Fruit fly (Drosophila melanogaster) whole organism, prepupa: ENCODE measurements around the gene fwd.

Experiments used
- Smox ChIP-seq: fragments of 200-800 bp; sonication (Bioruptor generic); optimal IDR thresholded peaks from 3 replicates; lab custom pipeline; 2016; ENCODE audit warnings: missing biosample characterization, missing genetic modification characterization
- fkh ChIP-seq: fragments of 200-800 bp; sonication (Bioruptor generic); optimal IDR thresholded peaks from 3 replicates; lab custom pipeline; 2017; ENCODE audit warnings: missing biosample characterization, mild to moderate bottlenecking, missing genetic modification characterization, moderate library complexity

DNA sequence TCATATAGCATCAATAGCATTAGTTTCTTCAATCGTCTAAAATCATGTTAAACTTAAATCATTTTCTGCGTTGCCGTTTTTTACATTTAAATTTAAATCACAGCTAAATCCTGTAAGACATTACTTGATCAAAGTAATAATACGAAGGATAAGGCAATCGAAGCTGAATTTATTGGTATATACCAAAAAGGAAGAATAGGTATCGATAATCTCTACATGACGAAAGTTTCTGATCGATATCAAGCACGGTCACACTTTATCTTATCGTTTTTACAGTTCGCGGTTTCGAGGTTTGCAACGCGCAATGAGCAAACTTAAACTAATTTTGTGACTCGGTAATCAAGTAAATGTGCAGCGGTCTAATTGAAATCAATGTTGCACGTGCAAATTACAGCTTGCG is 8.1 kb upstream of the fwd start, which contains the start of the genes Atac3 and Ptpmeg:
- no peak for TF ChIP-seq fkh (GFP tag; lab: Kevin White, UChicago)
- TF ChIP-seq Smox, result no peak
